Fruit fly (Drosophila melanogaster): ENCODE data around the gene CG2865.
A peak's percentile ranks its signal among the peaks of the same experiment; 100 is the strongest.

Gene CG2865

DNA sequence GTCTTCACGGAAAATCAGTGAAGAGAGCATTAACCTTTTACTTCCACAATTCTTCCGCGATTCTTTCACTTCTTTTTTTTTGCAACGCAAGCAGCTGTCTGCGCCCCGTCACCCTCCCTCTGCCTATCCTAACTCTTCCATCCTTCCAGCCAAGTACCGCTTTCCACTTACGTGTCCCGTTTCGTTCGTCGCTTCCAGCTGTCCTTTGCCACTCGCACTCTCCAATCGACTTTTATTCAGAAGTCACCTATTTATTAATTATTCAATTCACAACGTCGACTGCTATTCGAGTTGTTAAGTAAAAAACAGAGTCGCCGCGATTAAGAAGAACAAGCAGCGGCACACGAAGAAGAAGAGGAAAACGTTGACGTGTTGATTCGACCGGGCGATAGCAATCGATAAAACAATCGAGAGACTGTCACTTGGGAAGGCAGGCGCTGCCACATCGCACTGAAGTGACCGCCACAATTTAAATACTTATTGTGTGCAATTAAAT, 18.5 kb downstream of the CG2865 start, which contains the start of gene Grp170:
Grp170 (minus strand) TSS at position 365 of the 496 bp plus-strand sequence.
- no peak for TF ChIP-seq usp (GFP tag; optimal IDR thresholded peaks at IDR 0.05)
- no peak for TF ChIP-seq Jra (GFP tag; optimal IDR thresholded peaks at IDR 0.05)
- TF ChIP-seq Mio (GFP tag; optimal IDR thresholded peaks at IDR 0.05) = no peak
- no peak for TF ChIP-seq pan (optimal IDR thresholded peaks at IDR 0.05)
- no peak for TF ChIP-seq Dfd (GFP tag; optimal IDR thresholded peaks at IDR 0.05)
- TF ChIP-seq brk (GFP tag; optimal IDR thresholded peaks at IDR 0.05) = no peak
- TF ChIP-seq fru (GFP tag; optimal IDR thresholded peaks at IDR 0.05) = no peak
- no peak for TF ChIP-seq lola (GFP tag; optimal IDR thresholded peaks at IDR 0.05)
- TF ChIP-seq dmrt93B (GFP tag; optimal IDR thresholded peaks at IDR 0.05) = no peak
- peak; percentile 50 for TF ChIP-seq Sp1 (GFP tag; optimal IDR thresholded peaks at IDR 0.05)
- TF ChIP-seq Rel (GFP tag; optimal IDR thresholded peaks at IDR 0.05) = no peak
- TF ChIP-seq Rel (tag; optimal IDR thresholded peaks at IDR 0.05) = peak; percentile 52
- TF ChIP-seq Hnf4 (GFP tag; optimal IDR thresholded peaks at IDR 0.05) = no peak
- TF ChIP-seq Vsx2 (GFP tag; optimal IDR thresholded peaks at IDR 0.05; ENCODE audit: partially characterized antibody) = no peak
- no peak for TF ChIP-seq Myc (optimal IDR thresholded peaks at IDR 0.05)
- no peak for TF ChIP-seq rgr (GFP tag; optimal IDR thresholded peaks at IDR 0.05)
- no peak for TF ChIP-seq Dif (GFP tag; optimal IDR thresholded peaks at IDR 0.05; ENCODE audit: partially characterized antibody)
- TF ChIP-seq Abd-B (GFP tag; optimal IDR thresholded peaks at IDR 0.05) = no peak
- no peak for TF ChIP-seq tai (GFP tag; optimal IDR thresholded peaks at IDR 0.05)
- peak; percentile 15 for TF ChIP-seq HLH106 (tag; optimal IDR thresholded peaks at IDR 0.05)
- no peak for TF ChIP-seq sage (GFP tag; optimal IDR thresholded peaks at IDR 0.05)
- TF ChIP-seq N (GFP tag; optimal IDR thresholded peaks at IDR 0.05) = no peak
- TF ChIP-seq Hr83 (GFP tag; optimal IDR thresholded peaks at IDR 0.05; ENCODE audit: poor library complexity, severe bottlenecking) = no peak
- no peak for TF ChIP-seq GATAd (GFP tag; optimal IDR thresholded peaks at IDR 0.05)
- TF ChIP-seq sv (GFP tag; optimal IDR thresholded peaks at IDR 0.05) = no peak
- no peak for TF ChIP-seq CG9705 (GFP tag; optimal IDR thresholded peaks at IDR 0.05)
- no peak for TF ChIP-seq CG32264 (GFP tag; optimal IDR thresholded peaks at IDR 0.05)
- peak; percentile 88 for TF ChIP-seq jim (GFP tag; optimal IDR thresholded peaks at IDR 0.05)
- TF ChIP-seq Hr78 (GFP tag; optimal IDR thresholded peaks at IDR 0.05) = no peak
- TF ChIP-seq OdsH (GFP tag; optimal IDR thresholded peaks at IDR 0.05) = no peak
- no peak for TF ChIP-seq ey (GFP tag; optimal IDR thresholded peaks at IDR 0.05)
- TF ChIP-seq psq (GFP tag; optimal IDR thresholded peaks at IDR 0.05) = peak; percentile 30
- TF ChIP-seq h (GFP tag; optimal IDR thresholded peaks at IDR 0.05) = peak; percentile 12
- no peak for TF ChIP-seq foxo (GFP tag; optimal IDR thresholded peaks at IDR 0.05)
- no peak for TF ChIP-seq woc (GFP tag; optimal IDR thresholded peaks at IDR 0.05)
- no peak for TF ChIP-seq CrebA (GFP tag; optimal IDR thresholded peaks at IDR 0.05; ENCODE audit: borderline replicate concordance)
- no peak for TF ChIP-seq dsf (GFP tag; optimal IDR thresholded peaks at IDR 0.05; ENCODE audit: borderline replicate concordance)

DNA sequence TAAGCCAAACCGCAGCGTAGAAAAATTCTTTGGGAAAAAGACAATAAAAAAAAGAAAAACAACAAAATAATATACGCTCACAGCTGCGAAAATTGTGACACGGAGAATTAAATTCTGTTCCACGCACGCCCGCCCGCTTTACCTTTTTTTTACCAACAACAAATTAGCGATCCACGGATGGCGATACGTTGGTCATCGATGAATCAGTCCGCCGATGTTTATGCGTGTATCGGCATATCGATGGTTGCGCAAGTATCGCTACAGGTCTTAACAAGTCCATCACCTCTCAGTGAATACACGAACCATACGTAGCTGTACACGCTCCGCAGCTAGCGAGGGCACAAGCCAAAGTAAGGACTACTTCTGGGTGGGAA, 22.7 kb downstream of the CG2865 start, which contains the start of gene CG2924:
CG2924 (minus strand) TSS at position 205 of the 374 bp plus-strand sequence.
- TF ChIP-seq OdsH (GFP tag; optimal IDR thresholded peaks at IDR 0.05) (peak; percentile 18), Vsx2 (GFP tag; optimal IDR thresholded peaks at IDR 0.05; ENCODE audit: partially characterized antibody) (no peak), CG9705 (GFP tag; optimal IDR thresholded peaks at IDR 0.05) (peak; percentile 39), Dfd (GFP tag; optimal IDR thresholded peaks at IDR 0.05) (no peak), woc (GFP tag; optimal IDR thresholded peaks at IDR 0.05) (no peak), dl (GFP tag; optimal IDR thresholded peaks at IDR 0.05; ENCODE audit: insufficient read depth in 1 of 2, partially characterized antibody in 2 of 2) (no peak), Abd-B (GFP tag; optimal IDR thresholded peaks at IDR 0.05) (no peak), Myc (optimal IDR thresholded peaks at IDR 0.05) (no peak), Jra (GFP tag; optimal IDR thresholded peaks at IDR 0.05) (peak; percentile 78), Rel (GFP tag; optimal IDR thresholded peaks at IDR 0.05) (no peak), Rel (tag; optimal IDR thresholded peaks at IDR 0.05) (peak; percentile 30), dsf (GFP tag; optimal IDR thresholded peaks at IDR 0.05; ENCODE audit: borderline replicate concordance) (peak; percentile 20), rgr (GFP tag; optimal IDR thresholded peaks at IDR 0.05) (peak; percentile 66), Hr83 (GFP tag; optimal IDR thresholded peaks at IDR 0.05; ENCODE audit: poor library complexity, severe bottlenecking) (peak; percentile 95), foxo (GFP tag; optimal IDR thresholded peaks at IDR 0.05) (peak in 1 of 2 experiments; percentile 69), Mio (GFP tag; optimal IDR thresholded peaks at IDR 0.05) (no peak), lola (GFP tag; optimal IDR thresholded peaks at IDR 0.05) (no peak), usp (GFP tag; optimal IDR thresholded peaks at IDR 0.05) (no peak), fru (GFP tag; optimal IDR thresholded peaks at IDR 0.05) (peak; percentile 58), h (GFP tag; optimal IDR thresholded peaks at IDR 0.05) (peak; percentile 74), Hr78 (GFP tag; optimal IDR thresholded peaks at IDR 0.05) (no peak), psq (GFP tag; optimal IDR thresholded peaks at IDR 0.05) (peak; percentile 2), br (GFP tag; optimal IDR thresholded peaks at IDR 0.05) (peak; percentile 30), CG32264 (GFP tag; optimal IDR thresholded peaks at IDR 0.05) (no peak), Sp1 (GFP tag; optimal IDR thresholded peaks at IDR 0.05) (peak; percentile 28), dmrt93B (GFP tag; optimal IDR thresholded peaks at IDR 0.05) (peak; percentile 6), Dif (GFP tag; optimal IDR thresholded peaks at IDR 0.05; ENCODE audit: partially characterized antibody) (no peak), GATAd (GFP tag; optimal IDR thresholded peaks at IDR 0.05) (peak; percentile 13), sv (GFP tag; optimal IDR thresholded peaks at IDR 0.05) (peak; percentile 59), N (GFP tag; optimal IDR thresholded peaks at IDR 0.05) (no peak), sage (GFP tag; optimal IDR thresholded peaks at IDR 0.05) (no peak), Hnf4 (GFP tag; optimal IDR thresholded peaks at IDR 0.05) (peak; percentile 85), HLH106 (tag; optimal IDR thresholded peaks at IDR 0.05) (peak; percentile 47), brk (GFP tag; optimal IDR thresholded peaks at IDR 0.05) (no peak), pan (optimal IDR thresholded peaks at IDR 0.05) (no peak), jim (GFP tag; optimal IDR thresholded peaks at IDR 0.05) (peak; percentile 85), tai (GFP tag; optimal IDR thresholded peaks at IDR 0.05) (peak; percentile 90), CrebA (GFP tag; optimal IDR thresholded peaks at IDR 0.05; ENCODE audit: borderline replicate concordance) (no peak), ey (GFP tag; optimal IDR thresholded peaks at IDR 0.05) (peak; percentile 47)

Data from whole organism, wandering third instar larva.